Fruit fly (Drosophila melanogaster) whole organism, embryonic: ENCODE results near the gene CG33299.

ENCODE experiments used
- ATbp ChIP-seq: fragments of 200-800 bp; sonication (Bioruptor generic); optimal IDR thresholded peaks from 2 replicates; lab custom pipeline; 2017; ENCODE audit warnings: missing biosample characterization, mild to moderate bottlenecking, missing genetic modification characterization, missing genetic modification reagents
- BEAF-32 ChIP-seq: fragments of 200-800 bp; sonication (Bioruptor generic); optimal IDR thresholded peaks from 3 replicates; lab custom pipeline; 2017; ENCODE audit warnings: missing biosample characterization, missing genetic modification characterization, mild to moderate bottlenecking, moderate library complexity, missing genetic modification reagents
- CG10267 ChIP-seq: fragments of 200-800 bp; sonication (Bioruptor generic); optimal IDR thresholded peaks from 2 replicates; lab custom pipeline; 2018; ENCODE audit warnings: missing biosample characterization, mild to moderate bottlenecking, missing genetic modification characterization, moderate library complexity
- CG11247 ChIP-seq: fragments of 200-800 bp; sonication (Bioruptor generic); IDR thresholded peaks from 2 replicates; pipeline ENCODE4 v1.3.6; 2022; ENCODE audit warnings: missing biosample characterization, missing genetic modification characterization
- CG11504 ChIP-seq: fragments of 200-800 bp; sonication (Bioruptor generic); optimal IDR thresholded peaks from 3 replicates; lab custom pipeline; 2019; ENCODE audit warnings: missing biosample characterization, mild to moderate bottlenecking, missing genetic modification characterization, moderate library complexity
- CG12155 ChIP-seq: fragments of 200-800 bp; sonication (Bioruptor generic); optimal IDR thresholded peaks from 3 replicates; lab custom pipeline; 2016; ENCODE audit warnings: missing biosample characterization, missing genetic modification characterization
- CG12659 ChIP-seq: fragments of 200-800 bp; sonication (Bioruptor generic); optimal IDR thresholded peaks from 3 replicates; lab custom pipeline; 2017; ENCODE audit warnings: mild to moderate bottlenecking, missing biosample characterization, missing genetic modification reagents, missing genetic modification characterization
- CG13775 ChIP-seq: fragments of 200-800 bp; sonication (Bioruptor generic); optimal IDR thresholded peaks from 3 replicates; lab custom pipeline; 2017; ENCODE audit warnings: missing biosample characterization, mild to moderate bottlenecking, missing genetic modification characterization
- CG14014 ChIP-seq: fragments of 200-800 bp; sonication (Bioruptor generic); IDR thresholded peaks from 2 replicates; pipeline ENCODE4 v1.3.6; 2022; ENCODE audit warnings: missing biosample characterization, missing genetic modification characterization
- CG14441 ChIP-seq: fragments of 200-800 bp; sonication (Bioruptor generic); IDR thresholded peaks from 2 replicates; pipeline ENCODE4 v1.3.6; 2022; ENCODE audit warnings: missing biosample characterization, missing genetic modification characterization
- CG15011 ChIP-seq: fragments of 200-800 bp; sonication (Bioruptor generic); optimal IDR thresholded peaks from 3 replicates; lab custom pipeline; 2018; ENCODE audit warnings: missing biosample characterization, mild to moderate bottlenecking, missing genetic modification characterization
- CG15269 ChIP-seq: fragments of 200-800 bp; sonication (Bioruptor generic); optimal IDR thresholded peaks from 2 replicates; lab custom pipeline; 2018; ENCODE audit warnings: missing biosample characterization, mild to moderate bottlenecking, missing genetic modification characterization, moderate library complexity
- CG16813 ChIP-seq: fragments of 200-800 bp; sonication (Bioruptor generic); IDR thresholded peaks from 3 replicates; pipeline ENCODE4 v1.3.6; 2022; ENCODE audit warnings: missing biosample characterization, missing genetic modification characterization; ENCODE audit not compliant: partially characterized antibody
- CG2712 ChIP-seq: fragments of 200-800 bp; optimal IDR thresholded peaks from 3 replicates; lab custom pipeline; 2019; ENCODE audit warnings: missing biosample characterization, mild to moderate bottlenecking, missing genetic modification characterization, moderate library complexity
- CG6791 ChIP-seq: fragments of 200-800 bp; sonication (Bioruptor generic); IDR thresholded peaks from 3 replicates; pipeline ENCODE4 v1.3.6; 2022; ENCODE audit warnings: missing biosample characterization, missing genetic modification characterization; ENCODE audit not compliant: partially characterized antibody
- CG7745 ChIP-seq: fragments of 200-800 bp; sonication (Bioruptor generic); optimal IDR thresholded peaks from 2 replicates; lab custom pipeline; 2018; ENCODE audit warnings: missing biosample characterization, mild to moderate bottlenecking, missing genetic modification characterization, moderate library complexity
- CG7928 ChIP-seq: fragments of 200-800 bp; sonication (Bioruptor generic); optimal IDR thresholded peaks from 2 replicates; lab custom pipeline; 2017; ENCODE audit warnings: missing biosample characterization, mild to moderate bottlenecking, missing genetic modification characterization
- CG7963 ChIP-seq: fragments of 200-800 bp; sonication (Bioruptor generic); IDR thresholded peaks from 3 replicates; pipeline ENCODE4 v1.3.6; 2022; ENCODE audit warnings: missing biosample characterization, missing genetic modification characterization; ENCODE audit not compliant: partially characterized antibody
- CG8290 ChIP-seq, 3 experiments: fragments of 200-800 bp; sonication (Bioruptor generic); optimal IDR thresholded peaks; 2 replicates each; lab custom pipeline; 2016 to 2019; ENCODE audit warnings: missing biosample characterization in 3 of 3, missing genetic modification characterization in 3 of 3, mild to moderate bottlenecking in 2 of 3, moderate library complexity in 1 of 3
- CG8924 ChIP-seq: fragments of 200-800 bp; optimal IDR thresholded peaks from 3 replicates; lab custom pipeline; 2019; ENCODE audit warnings: missing biosample characterization, mild to moderate bottlenecking, missing genetic modification characterization, moderate library complexity
- Ets97D ChIP-seq: fragments of 200-800 bp; sonication (Bioruptor generic); optimal IDR thresholded peaks from 3 replicates; lab custom pipeline; 2016; ENCODE audit warnings: missing biosample characterization, missing genetic modification characterization
- Gsc ChIP-seq: fragments of 200-800 bp; sonication (Bioruptor generic); IDR thresholded peaks from 2 replicates; pipeline ENCODE4 v1.3.6; 2022; ENCODE audit warnings: missing biosample characterization, missing genetic modification characterization
- H2.0 ChIP-seq: fragments of 200-800 bp; sonication (Bioruptor generic); IDR thresholded peaks from 2 replicates; pipeline ENCODE4 v1.3.6; 2022; ENCODE audit warnings: missing biosample characterization, missing genetic modification characterization
- HLH4C ChIP-seq: fragments of 200-800 bp; sonication (Bioruptor generic); IDR thresholded peaks from 3 replicates; pipeline ENCODE4 v1.3.6; 2022; ENCODE audit warnings: missing biosample characterization, missing genetic modification characterization; ENCODE audit not compliant: partially characterized antibody
- Hmr ChIP-seq: fragments of 200-800 bp; sonication (Bioruptor generic); optimal IDR thresholded peaks from 3 replicates; lab custom pipeline; 2017; ENCODE audit warnings: mild to moderate bottlenecking, missing biosample characterization, missing genetic modification reagents, missing genetic modification characterization
- Lhr ChIP-seq: fragments of 200-800 bp; sonication (Bioruptor generic); optimal IDR thresholded peaks from 3 replicates; lab custom pipeline; 2017; ENCODE audit warnings: mild to moderate bottlenecking, missing biosample characterization, missing genetic modification reagents, missing genetic modification characterization
- Lpt ChIP-seq: fragments of >200 bp; optimal IDR thresholded peaks from 2 replicates; lab custom pipeline; 2018; ENCODE audit warnings: missing biosample characterization, missing genetic modification characterization
- NFAT ChIP-seq: fragments of 200-800 bp; sonication (Bioruptor generic); IDR thresholded peaks from 2 replicates; pipeline ENCODE4 v1.3.6; 2022; ENCODE audit warnings: missing biosample characterization, missing genetic modification characterization
- Pdp1 ChIP-seq, 2 experiments: fragments of 200-800 bp; sonication (Bioruptor generic); optimal IDR thresholded peaks; 3 replicates each; lab custom pipeline; 2016; ENCODE audit warnings: missing biosample characterization in 2 of 2, missing genetic modification characterization in 2 of 2, mild to moderate bottlenecking in 1 of 2, moderate library complexity in 1 of 2
- Sin3A ChIP-seq: fragments of >200 bp; optimal IDR thresholded peaks from 2 replicates; lab custom pipeline; 2018
- Sry-β ChIP-seq: fragments of 200-800 bp; sonication (Bioruptor generic); optimal IDR thresholded peaks from 2 replicates; lab custom pipeline; 2018; ENCODE audit warnings: missing biosample characterization, mild to moderate bottlenecking, missing genetic modification characterization, moderate library complexity
- Taf1 ChIP-seq: fragments of 200-800 bp; sonication (Bioruptor generic); IDR thresholded peaks from 2 replicates; pipeline ENCODE4 v1.3.6; 2022; ENCODE audit warnings: missing biosample characterization, missing genetic modification characterization
- ac ChIP-seq: fragments of 200-800 bp; sonication (Bioruptor generic); optimal IDR thresholded peaks from 3 replicates; lab custom pipeline; 2017; ENCODE audit warnings: missing biosample characterization, mild to moderate bottlenecking, missing genetic modification characterization
- dm ChIP-seq: fragments of 200-800 bp; sonication (Bioruptor generic); optimal IDR thresholded peaks from 3 replicates; lab custom pipeline; 2016; ENCODE audit warnings: missing biosample characterization, missing genetic modification characterization
- her ChIP-seq: fragments of 200-800 bp; sonication (Bioruptor generic); optimal IDR thresholded peaks from 2 replicates; lab custom pipeline; 2016; ENCODE audit warnings: missing biosample characterization, missing genetic modification characterization
- knrl ChIP-seq: fragments of 200-800 bp; sonication (Bioruptor generic); IDR thresholded peaks from 3 replicates; pipeline ENCODE4 v1.3.6; 2022; ENCODE audit warnings: missing biosample characterization, missing genetic modification characterization; ENCODE audit not compliant: partially characterized antibody
- mirr ChIP-seq: fragments of 200-800 bp; sonication (Bioruptor generic); optimal IDR thresholded peaks from 3 replicates; lab custom pipeline; 2018; ENCODE audit warnings: missing biosample characterization, mild to moderate bottlenecking, missing genetic modification characterization
- pan ChIP-seq, 4 experiments: fragments of >200 bp in 3 of 4; fragments of 200-800 bp in 1 of 4; sonication (Bioruptor generic) in 1 of 4; optimal IDR thresholded peaks in 3 of 4; IDR thresholded peaks in 1 of 4; 2 replicates each; pipeline versions ENCODE4 v1.3.6 to Lab custom; 2017 to 2022; ENCODE audit warnings: missing biosample characterization in 2 of 4, missing genetic modification characterization in 2 of 4, mixed read lengths in 1 of 4
- pnt ChIP-seq: fragments of 200-800 bp; sonication (Bioruptor generic); optimal IDR thresholded peaks from 3 replicates; lab custom pipeline; 2016; ENCODE audit warnings: missing biosample characterization, missing genetic modification characterization
- repo ChIP-seq: fragments of 200-800 bp; sonication (Bioruptor generic); optimal IDR thresholded peaks from 2 replicates; lab custom pipeline; 2016; ENCODE audit warnings: missing biosample characterization, missing genetic modification characterization
- sima ChIP-seq: fragments of 200-800 bp; sonication (Bioruptor generic); optimal IDR thresholded peaks from 2 replicates; lab custom pipeline; 2016; ENCODE audit warnings: missing biosample characterization, missing genetic modification characterization
- slbo ChIP-seq: fragments of 200-800 bp; sonication (Bioruptor generic); IDR thresholded peaks from 2 replicates; pipeline ENCODE4 v1.3.6; 2022; ENCODE audit warnings: missing biosample characterization, missing genetic modification characterization
- slou ChIP-seq: fragments of 200-800 bp; sonication (Bioruptor generic); optimal IDR thresholded peaks from 3 replicates; lab custom pipeline; 2016; ENCODE audit warnings: missing biosample characterization, missing genetic modification characterization
- sna ChIP-seq: fragments of 200-800 bp; sonication (Bioruptor generic); IDR thresholded peaks from 2 replicates; pipeline ENCODE4 v1.3.6; 2022; ENCODE audit warnings: missing biosample characterization, missing genetic modification characterization; ENCODE audit not compliant: partially characterized antibody
- so ChIP-seq: fragments of 200-800 bp; sonication (Bioruptor generic); IDR thresholded peaks from 3 replicates; pipeline ENCODE4 v1.3.6; 2022; ENCODE audit warnings: missing biosample characterization, missing genetic modification characterization
- sr ChIP-seq: fragments of 200-800 bp; sonication (Bioruptor generic); IDR thresholded peaks from 3 replicates; pipeline ENCODE4 v1.3.6; 2022; ENCODE audit warnings: missing biosample characterization, missing genetic modification characterization
- trem ChIP-seq: fragments of 200-800 bp; optimal IDR thresholded peaks from 3 replicates; lab custom pipeline; 2019; ENCODE audit warnings: missing biosample characterization, mild to moderate bottlenecking, missing genetic modification characterization, moderate library complexity
- wdn ChIP-seq: fragments of 200-800 bp; sonication (Bioruptor generic); IDR thresholded peaks from 2 replicates; pipeline ENCODE4 v1.3.6; 2022; ENCODE audit warnings: missing biosample characterization, missing genetic modification characterization

CG33299 gene

dm6 chr2L:9698923-9699493 lies 42.6 kb downstream of the CG33299 start, which contains the start of gene Pka-C1 (continued):
- peak; percentile 54 for TF ChIP-seq CG11247 (GFP tag; lab: Robert Waterston, UW)
- TF ChIP-seq CG7963 (GFP tag; lab: Robert Waterston, UW) = peak; percentile 47; the same call in 1 of the 3 replicates
- peak; percentile 11 for TF ChIP-seq Sry-β (GFP tag; lab: Kevin White, UChicago)
- TF ChIP-seq Taf1 (GFP tag; lab: Robert Waterston, UW) = no peak
- TF ChIP-seq CG11504 = peak; percentile 51
- TF ChIP-seq CG6791 (GFP tag; lab: Robert Waterston, UW) = peak; percentile 71
- TF ChIP-seq ATbp = peak; percentile 52
- TF ChIP-seq CG12155 (GFP tag; lab: Kevin White, UChicago) = no peak
- peak; percentile 76 for TF ChIP-seq CG12659 (GFP tag; lab: Kevin White, UChicago)
- TF ChIP-seq Sin3A (lab: Kevin White, UChicago) = peak; percentile 19
- peak; percentile 27 for TF ChIP-seq CG10267
- peak; percentile 7 for TF ChIP-seq mirr (GFP tag; lab: Kevin White, UChicago)
- TF ChIP-seq CG15011 (GFP tag; lab: Kevin White, UChicago) = no peak
- TF ChIP-seq CG16813 (GFP tag; lab: Robert Waterston, UW) = peak; percentile 20; the same call in 1 of the 3 replicates
- TF ChIP-seq sr (GFP tag; lab: Robert Waterston, UW) = peak; percentile 35; the same call in 1 of the 3 replicates
- TF ChIP-seq slbo (GFP tag; lab: Robert Waterston, UW) = peak; percentile 54
- TF ChIP-seq CG14014 = peak; percentile 30; the same call in 1 of the 2 replicates
- TF ChIP-seq CG8924 = peak; percentile 17
- TF ChIP-seq pnt (GFP tag; lab: Kevin White, UChicago) = no peak
- TF ChIP-seq Lhr (GFP tag; lab: Kevin White, UChicago) = peak; percentile 65
- TF ChIP-seq so (GFP tag; lab: Robert Waterston, UW) = no peak; the same call in 2 of the 3 replicates
- peak; percentile 48 for TF ChIP-seq CG2712 (tag; lab: Kevin White, UChicago)
- peak; percentile 16 for TF ChIP-seq CG13775 (GFP tag; lab: Kevin White, UChicago)

- peak; percentile 74 for TF ChIP-seq BEAF-32 (GFP tag; lab: Kevin White, UChicago)
- TF ChIP-seq NFAT = peak; percentile 19; the same call in 1 of the 2 replicates
- TF ChIP-seq Ets97D = peak; percentile 44
- no peak for TF ChIP-seq Pdp1 (GFP tag; optimal IDR thresholded peaks at IDR 0.05; lab: Kevin White, UChicago)
- no peak for TF ChIP-seq CG8290 (GFP tag; optimal IDR thresholded peaks at IDR 0.05; lab: Kevin White, UChicago)
- peak in 1 of 2 experiments; percentile 53 for TF ChIP-seq CG8290 (tag; optimal IDR thresholded peaks at IDR 0.05; lab: Kevin White, UChicago)
- TF ChIP-seq sna (GFP tag; lab: Robert Waterston, UW) = no peak
- TF ChIP-seq CG14441 (GFP tag; lab: Robert Waterston, UW) = no peak
- TF ChIP-seq repo (GFP tag; lab: Kevin White, UChicago) = no peak
- TF ChIP-seq Lpt (GFP tag; lab: Kevin White, UChicago) = no peak
- TF ChIP-seq trem (tag; lab: Kevin White, UChicago) = peak; percentile 8
- TF ChIP-seq slou = no peak
- TF ChIP-seq her (GFP tag; lab: Kevin White, UChicago) = no peak
- TF ChIP-seq CG7745 (tag; lab: Kevin White, UChicago) = no peak
- TF ChIP-seq knrl (GFP tag; lab: Robert Waterston, UW) = no peak; the same call in 2 of the 3 replicates
- TF ChIP-seq ac (GFP tag; lab: Kevin White, UChicago) = peak; percentile 3
- no peak for TF ChIP-seq mirr (GFP tag; lab: Kevin White, UChicago)
- peak; percentile 13 for TF ChIP-seq Hmr (GFP tag; lab: Kevin White, UChicago)
- TF ChIP-seq sima (GFP tag; lab: Kevin White, UChicago) = no peak
- no peak for TF ChIP-seq CG15269 (tag; lab: Kevin White, UChicago)
- TF ChIP-seq wdn (GFP tag; lab: Robert Waterston, UW) = 0 out of 2 replicates have a peak, but pooled peaks have one; percentile 15
- peak; percentile 91 for TF ChIP-seq dm
- peak; percentile 20; the same call in 1 of the 3 replicates for TF ChIP-seq HLH4C (GFP tag; lab: Robert Waterston, UW)
- TF ChIP-seq Gsc = no peak
- no peak for TF ChIP-seq pan (optimal IDR thresholded peaks at IDR 0.05; lab: Kevin White, UChicago)
- no peak for TF ChIP-seq pan (GFP tag; optimal IDR thresholded peaks at IDR 0.05 in 1 of 2, IDR thresholded peaks at IDR 0.05 in 1 of 2)
- no peak for TF ChIP-seq H2.0
- peak; percentile 89 for TF ChIP-seq CG7928 (GFP tag; lab: Kevin White, UChicago)
Measured at dm6 chr2L:9699615-9700014, 43.2 kb downstream of the CG33299 start, which contains the start of gene hoip. Gene hoip (plus strand): TSS chr2L:9699791.
